Worm (Caenorhabditis elegans): ENCODE results near the gene gcy-20.

- TF ChIP-seq nhr-237 (tag; optimal IDR thresholded peaks at IDR 0.05) (no peak), aly-2 (tag; optimal IDR thresholded peaks at IDR 0.05) (no peak), pqm-1 (tag; optimal IDR thresholded peaks at IDR 0.05) (no peak)
Measured at ce11 chrV:16269556-16269955, 16.0 kb upstream of the gcy-20 start, which contains the start of the genes fbxa-2 and T13F3.8.
